Worm (Caenorhabditis elegans) whole organism, mixed stage, embryonic: Measurements from ENCODE around the gene trpa-1.

Experiments
- elt-3 ChIP-seq: fragments of 150-350 bp; optimal IDR thresholded peaks from 2 replicates; lab custom pipeline; 2014; ENCODE audit warnings: missing biosample characterization, missing genetic modification characterization
- nhr-12 ChIP-seq: fragments of 150-350 bp; optimal IDR thresholded peaks from 2 replicates; lab custom pipeline; 2014; ENCODE audit warnings: missing biosample characterization, missing genetic modification characterization

ce11 chrIV:11903676-11904075 is 39.4 kb downstream of the trpa-1 start:
- TF ChIP-seq elt-3 (tag; lab: Kevin White, UChicago), result no peak
- TF ChIP-seq nhr-12 (tag; lab: Kevin White, UChicago), result no peak
